Worm (Caenorhabditis elegans): ENCODE results near the gene ZK673.11.

DNA sequence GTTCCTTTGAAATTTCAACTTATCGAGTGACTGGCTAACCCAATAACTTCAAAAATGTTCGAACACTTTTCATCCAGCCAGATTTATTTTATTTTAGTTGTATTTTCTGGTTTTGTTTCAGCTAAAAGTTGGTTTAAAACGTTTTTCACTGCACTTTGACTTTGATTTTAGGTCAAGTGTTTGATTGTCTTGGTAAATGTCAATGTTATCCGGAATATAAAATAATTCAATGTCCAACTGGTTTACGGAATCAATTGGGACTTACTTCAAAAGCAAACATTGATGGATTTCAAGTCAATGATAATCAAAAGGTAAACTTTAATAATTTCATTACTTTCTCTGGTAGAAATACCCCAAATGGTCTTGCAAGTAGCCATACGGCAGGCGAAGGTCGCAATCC is 26.8 kb downstream of the ZK673.11 start:
- no peak for TF ChIP-seq flt-1 (GFP tag; IDR thresholded peaks at IDR 0.05)
- no peak for TF ChIP-seq scrt-1 (GFP tag; IDR thresholded peaks at IDR 0.05)
- TF ChIP-seq ceh-13 (GFP tag; optimal IDR thresholded peaks at IDR 0.05), result no peak
- TF ChIP-seq aly-1 (tag; optimal IDR thresholded peaks at IDR 0.05), result no peak
- TF ChIP-seq tbx-11 (GFP tag; IDR thresholded peaks at IDR 0.05), result no peak
